Fruit fly (Drosophila melanogaster): Measurements from ENCODE around the gene Ada2b.

DNA sequence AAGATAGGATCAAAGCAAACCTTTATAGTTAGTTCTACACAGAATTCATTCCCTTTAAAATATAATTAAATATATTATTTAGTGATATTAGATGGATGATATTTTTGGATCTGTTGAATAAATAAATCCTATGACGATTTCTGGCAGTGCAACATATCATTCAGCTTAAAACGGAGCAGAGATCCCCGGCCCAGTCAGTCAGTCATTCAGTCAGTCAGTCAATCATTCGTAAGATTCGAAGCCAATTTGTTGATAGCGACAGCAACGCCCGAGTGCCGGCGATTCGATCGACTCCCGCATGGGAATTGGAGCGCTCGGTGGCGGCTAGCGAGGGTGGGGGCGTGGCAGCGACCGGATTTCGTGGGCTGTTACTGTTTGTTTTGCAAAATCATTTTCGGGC lies 39.7 kb upstream of the Ada2b start:
- TF ChIP-seq Ets96B (tag; optimal IDR thresholded peaks at IDR 0.05) = no peak
- no peak for TF ChIP-seq Blimp-1 (GFP tag; optimal IDR thresholded peaks at IDR 0.05)
- no peak for TF ChIP-seq CG8119 (GFP tag; IDR thresholded peaks at IDR 0.05)
- no peak for TF ChIP-seq CG6163 (GFP tag; IDR thresholded peaks at IDR 0.05)
- TF ChIP-seq Lpt (GFP tag; optimal IDR thresholded peaks at IDR 0.05) = no peak
- no peak for TF ChIP-seq fd59A (GFP tag; optimal IDR thresholded peaks at IDR 0.05)
- no peak for TF ChIP-seq CG31627 (GFP tag; optimal IDR thresholded peaks at IDR 0.05)
- TF ChIP-seq Eip78C (GFP tag) = peak; percentile 38
- TF ChIP-seq CG8319 (GFP tag; optimal IDR thresholded peaks at IDR 0.05) = no peak
- TF ChIP-seq Gug (GFP tag; IDR thresholded peaks at IDR 0.05) = no peak
- TF ChIP-seq achi (GFP tag; optimal IDR thresholded peaks at IDR 0.05) = no peak
- no peak for TF ChIP-seq Sox15 (GFP tag; optimal IDR thresholded peaks at IDR 0.05)
- TF ChIP-seq eg (GFP tag; IDR thresholded peaks at IDR 0.05) = no peak

All from whole organism, prepupa.